Worm (Caenorhabditis elegans): Measurements from ENCODE around the gene srxa-6.
A peak's percentile ranks its signal among the peaks of the same experiment; 100 is the strongest.

DNA sequence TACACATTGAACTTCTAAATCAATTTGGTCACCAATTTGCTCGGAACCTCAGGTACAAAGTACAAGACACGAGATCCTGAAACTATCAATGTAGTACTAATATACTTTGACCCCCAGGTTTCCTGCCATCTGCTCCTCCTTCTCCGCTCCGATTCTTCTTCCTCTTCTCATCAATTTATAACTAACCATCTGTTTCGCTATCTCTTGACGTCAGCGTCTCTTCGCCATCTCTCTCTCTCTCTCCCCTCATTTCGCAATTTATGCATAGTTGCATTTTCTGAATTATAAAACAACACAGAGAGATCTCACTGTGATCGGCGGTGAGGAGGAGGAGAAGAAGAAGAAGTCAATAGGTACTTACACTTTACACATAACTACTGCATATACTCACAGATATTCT, 23.0 kb upstream of the srxa-6 start:
- TF ChIP-seq ref-1 (GFP tag; conservative IDR thresholded peaks at IDR 0.05) (no peak), med-1 (GFP tag; optimal IDR thresholded peaks at IDR 0.05; ENCODE audit: insufficient read depth) (no peak), flt-1 (GFP tag; IDR thresholded peaks at IDR 0.05) (0 out of 2 replicates have a peak, but pooled peaks have one; percentile 28), cog-1 (tag; optimal IDR thresholded peaks at IDR 0.05) (peak; percentile 43), tab-1 (GFP tag; IDR thresholded peaks at IDR 0.05) (no peak), ztf-29 (GFP tag; IDR thresholded peaks at IDR 0.05) (no peak)

Data from whole organism, midembryonic.